Worm (Caenorhabditis elegans): ENCODE data around the gene clc-25.

DNA sequence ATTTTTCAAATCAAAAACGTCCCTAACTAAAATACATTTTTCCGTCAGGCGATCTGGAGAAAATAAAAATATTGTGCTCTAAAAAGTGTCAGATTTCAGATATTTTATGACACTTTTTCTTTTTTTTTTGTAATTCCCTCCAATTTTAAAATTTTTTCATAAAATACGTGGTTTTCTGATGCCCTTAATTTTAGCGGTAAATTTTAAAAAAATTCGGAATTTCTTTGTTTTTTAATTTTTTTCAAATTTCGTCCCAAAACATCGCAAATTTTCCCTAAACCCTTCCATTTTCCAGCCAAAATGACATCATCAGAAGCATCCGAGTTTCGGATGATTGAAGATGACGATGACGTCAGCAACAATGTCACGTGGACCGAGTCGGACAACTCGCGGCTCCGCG, 34.6 kb downstream of the clc-25 start, which contains the start of gene trp-2:
- TF ChIP-seq hmg-4 (GFP tag; optimal IDR thresholded peaks at IDR 0.05) (no peak), ets-7 (tag; optimal IDR thresholded peaks at IDR 0.05) (no peak), ama-1 (optimal IDR thresholded peaks at IDR 0.05) (no peak), pes-1 (GFP tag; IDR thresholded peaks at IDR 0.05) (no peak), ceh-36 (tag; optimal IDR thresholded peaks at IDR 0.05) (no peak), scrt-1 (GFP tag; IDR thresholded peaks at IDR 0.05) (no peak)
